Worm (Caenorhabditis elegans): ENCODE results near the gene Y60A3A.23.

Gene Y60A3A.23

ce11 chrV:20000639-20001038 is 6.9 kb upstream of the Y60A3A.23 start:
- 0 out of 2 replicates have a peak, but pooled peaks have one; percentile 24 for TF ChIP-seq scrt-1 (GFP tag; IDR thresholded peaks at IDR 0.05)
- no peak for TF ChIP-seq ets-7 (tag; optimal IDR thresholded peaks at IDR 0.05)

- no peak for TF ChIP-seq hmbx-1 (tag; optimal IDR thresholded peaks at IDR 0.05)
- TF ChIP-seq scrt-1 (GFP tag; IDR thresholded peaks at IDR 0.05) = 0 out of 2 replicates have a peak, but pooled peaks have one; percentile 41
- TF ChIP-seq ets-7 (tag; optimal IDR thresholded peaks at IDR 0.05) = no peak
- TF ChIP-seq tra-4 (tag; optimal IDR thresholded peaks at IDR 0.05) = no peak
- TF ChIP-seq hnd-1 (tag; optimal IDR thresholded peaks at IDR 0.05) = no peak
- no peak for TF ChIP-seq ceh-36 (tag; optimal IDR thresholded peaks at IDR 0.05)
These were observed 5.4 kb upstream of the Y60A3A.23 start for ce11 chrV:20002194-20002593.

DNA sequence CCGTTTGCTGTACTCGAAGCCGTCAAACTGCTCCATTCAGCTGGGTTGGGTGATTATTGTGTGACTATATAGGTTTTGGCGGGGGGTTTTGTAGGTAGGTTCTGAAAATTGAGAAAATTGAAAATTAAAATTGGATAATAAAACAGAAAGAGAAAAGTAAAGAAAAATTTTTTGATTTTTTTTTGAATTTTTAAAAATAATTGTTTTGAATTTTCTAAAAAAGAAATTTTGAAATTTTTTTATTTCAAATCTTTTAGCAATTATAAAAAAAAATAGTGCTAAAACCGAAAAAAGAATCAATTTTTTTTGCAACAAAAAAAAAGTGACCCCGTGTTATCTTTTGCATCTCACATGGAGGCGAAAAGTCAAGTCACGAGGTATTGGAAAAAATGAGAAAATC is 3.2 kb upstream of the Y60A3A.23 start, which contains the start of gene unc-51:
unc-51 (minus strand) TSS at position 101 of the 400 bp plus-strand sequence.
- TF ChIP-seq hmbx-1 (tag; optimal IDR thresholded peaks at IDR 0.05) (no peak), F13C5.2 (tag; optimal IDR thresholded peaks at IDR 0.05) (no peak), B0310.2 (tag; optimal IDR thresholded peaks at IDR 0.05) (no peak), sea-1 (GFP tag; conservative IDR thresholded peaks at IDR 0.05) (no peak), tbx-11 (GFP tag; IDR thresholded peaks at IDR 0.05) (no peak), ets-7 (tag; optimal IDR thresholded peaks at IDR 0.05) (no peak), pes-1 (GFP tag; IDR thresholded peaks at IDR 0.05) (no peak), ceh-36 (tag; optimal IDR thresholded peaks at IDR 0.05) (no peak), hnd-1 (tag; optimal IDR thresholded peaks at IDR 0.05) (no peak), scrt-1 (GFP tag; IDR thresholded peaks at IDR 0.05) (no peak), ceh-13 (GFP tag; optimal IDR thresholded peaks at IDR 0.05) (no peak), ama-1 (optimal IDR thresholded peaks at IDR 0.05) (no peak), flt-1 (GFP tag; IDR thresholded peaks at IDR 0.05) (no peak), aly-1 (tag; optimal IDR thresholded peaks at IDR 0.05) (no peak), tra-4 (tag; optimal IDR thresholded peaks at IDR 0.05) (no peak), tbx-37 (GFP tag; conservative IDR thresholded peaks at IDR 0.05) (no peak), hmg-4 (GFP tag; optimal IDR thresholded peaks at IDR 0.05) (no peak)

DNA sequence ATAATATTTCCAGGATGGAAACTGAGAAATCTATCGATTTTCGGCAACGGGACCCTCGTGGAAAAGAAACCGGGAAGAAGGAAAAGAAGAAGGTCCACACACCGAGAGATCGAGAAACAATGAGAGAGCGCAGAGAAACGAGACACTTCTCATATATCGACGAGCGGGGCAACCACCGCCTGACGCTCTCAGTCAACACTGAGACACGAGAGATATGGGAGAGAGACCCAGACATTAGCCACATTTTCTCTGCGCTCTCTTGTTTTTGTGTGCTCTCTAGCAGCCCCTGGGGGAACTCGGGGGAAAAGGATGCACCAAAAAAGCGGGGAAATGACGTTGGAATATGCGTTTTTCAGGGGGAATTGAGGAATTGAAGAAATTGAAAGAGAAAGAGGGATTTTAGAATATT is 1.8 kb upstream of the Y60A3A.23 start:
- TF ChIP-seq tra-4 (tag; optimal IDR thresholded peaks at IDR 0.05) (no peak), scrt-1 (GFP tag; IDR thresholded peaks at IDR 0.05) (no peak), B0310.2 (tag; optimal IDR thresholded peaks at IDR 0.05) (no peak), F13C5.2 (tag; optimal IDR thresholded peaks at IDR 0.05) (peak; percentile 52), hmbx-1 (tag; optimal IDR thresholded peaks at IDR 0.05) (no peak), ceh-13 (GFP tag; optimal IDR thresholded peaks at IDR 0.05) (no peak), tbx-11 (GFP tag; IDR thresholded peaks at IDR 0.05) (no peak), hmg-4 (GFP tag; optimal IDR thresholded peaks at IDR 0.05) (peak; percentile 61), ceh-36 (tag; optimal IDR thresholded peaks at IDR 0.05) (no peak), aly-1 (tag; optimal IDR thresholded peaks at IDR 0.05) (no peak)

ce11 chrV:20011199-20011598 is 3.6 kb downstream of the Y60A3A.23 start:
- TF ChIP-seq ets-7 (tag; optimal IDR thresholded peaks at IDR 0.05) = no peak
- no peak for TF ChIP-seq B0310.2 (tag; optimal IDR thresholded peaks at IDR 0.05)
- no peak for TF ChIP-seq ceh-36 (tag; optimal IDR thresholded peaks at IDR 0.05)
- TF ChIP-seq hmg-4 (GFP tag; optimal IDR thresholded peaks at IDR 0.05) = no peak
- no peak for TF ChIP-seq scrt-1 (GFP tag; IDR thresholded peaks at IDR 0.05)
- no peak for TF ChIP-seq hnd-1 (tag; optimal IDR thresholded peaks at IDR 0.05)
- no peak for TF ChIP-seq aly-1 (tag; optimal IDR thresholded peaks at IDR 0.05)
- no peak for TF ChIP-seq tbx-11 (GFP tag; IDR thresholded peaks at IDR 0.05)
- TF ChIP-seq ama-1 (optimal IDR thresholded peaks at IDR 0.05) = no peak
- no peak for TF ChIP-seq tbx-37 (GFP tag; conservative IDR thresholded peaks at IDR 0.05)
- TF ChIP-seq tra-4 (tag; optimal IDR thresholded peaks at IDR 0.05) = no peak
- TF ChIP-seq ceh-13 (GFP tag; optimal IDR thresholded peaks at IDR 0.05) = no peak
- no peak for TF ChIP-seq F13C5.2 (tag; optimal IDR thresholded peaks at IDR 0.05)

- TF ChIP-seq tra-4 (tag; optimal IDR thresholded peaks at IDR 0.05) = no peak
- TF ChIP-seq hmg-4 (GFP tag; optimal IDR thresholded peaks at IDR 0.05) = no peak
- no peak for TF ChIP-seq flt-1 (GFP tag; IDR thresholded peaks at IDR 0.05)
- no peak for TF ChIP-seq tbx-37 (GFP tag; conservative IDR thresholded peaks at IDR 0.05)
- TF ChIP-seq ets-7 (tag; optimal IDR thresholded peaks at IDR 0.05) = no peak
- no peak for TF ChIP-seq B0310.2 (tag; optimal IDR thresholded peaks at IDR 0.05)
- no peak for TF ChIP-seq pes-1 (GFP tag; IDR thresholded peaks at IDR 0.05)
- TF ChIP-seq ceh-36 (tag; optimal IDR thresholded peaks at IDR 0.05) = no peak
These were observed 4.1 kb downstream of the Y60A3A.23 start, which contains the start of gene Y60A3A.21 for ce11 chrV:20011654-20012053. Y60A3A.21 (plus strand) TSS chrV:20011954.

- TF ChIP-seq aly-1 (tag; optimal IDR thresholded peaks at IDR 0.05) (no peak), hmg-4 (GFP tag; optimal IDR thresholded peaks at IDR 0.05) (no peak), ceh-13 (GFP tag; optimal IDR thresholded peaks at IDR 0.05) (no peak), tbx-37 (GFP tag; conservative IDR thresholded peaks at IDR 0.05) (no peak), sea-1 (GFP tag; conservative IDR thresholded peaks at IDR 0.05) (no peak), tra-4 (tag; optimal IDR thresholded peaks at IDR 0.05) (no peak), ceh-36 (tag; optimal IDR thresholded peaks at IDR 0.05) (no peak), hnd-1 (tag; optimal IDR thresholded peaks at IDR 0.05) (no peak), F13C5.2 (tag; optimal IDR thresholded peaks at IDR 0.05) (no peak), hmbx-1 (tag; optimal IDR thresholded peaks at IDR 0.05) (no peak), ama-1 (optimal IDR thresholded peaks at IDR 0.05) (no peak), B0310.2 (tag; optimal IDR thresholded peaks at IDR 0.05) (no peak), flt-1 (GFP tag; IDR thresholded peaks at IDR 0.05) (no peak), ets-7 (tag; optimal IDR thresholded peaks at IDR 0.05) (no peak), pes-1 (GFP tag; IDR thresholded peaks at IDR 0.05) (no peak), scrt-1 (GFP tag; IDR thresholded peaks at IDR 0.05) (no peak), tbx-11 (GFP tag; IDR thresholded peaks at IDR 0.05) (no peak)
These were observed 13.8 kb downstream of the Y60A3A.23 start for ce11 chrV:20021347-20021746.

DNA sequence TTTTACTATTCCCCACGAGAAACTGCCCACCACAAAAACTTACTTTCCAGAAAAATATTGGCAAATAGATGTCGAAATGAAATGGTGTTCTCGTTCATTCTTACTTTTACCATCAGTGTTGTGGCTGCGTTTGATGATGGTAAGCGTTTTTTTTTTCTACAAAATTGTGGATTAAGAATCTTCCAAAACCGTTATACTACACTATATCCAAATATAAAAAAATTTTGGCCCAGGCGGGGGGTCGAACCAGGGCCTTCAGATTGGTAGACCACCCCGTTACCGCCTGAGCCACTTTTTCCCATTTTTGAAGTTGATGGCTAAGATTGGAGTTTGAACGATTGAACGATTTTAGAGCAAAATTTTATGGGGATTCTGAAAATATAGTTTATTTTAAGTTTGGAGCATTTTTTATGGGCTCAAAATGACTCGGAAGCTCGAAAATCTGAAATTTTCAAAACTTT is 15.5 kb downstream of the Y60A3A.23 start, which contains the start of gene lgc-55:
lgc-55 (plus strand) TSS at position 51 of the 461 bp plus-strand sequence.
- no peak for TF ChIP-seq tbx-11 (GFP tag; IDR thresholded peaks at IDR 0.05)
- no peak for TF ChIP-seq aly-1 (tag; optimal IDR thresholded peaks at IDR 0.05)
- TF ChIP-seq pes-1 (GFP tag; IDR thresholded peaks at IDR 0.05) = no peak
- no peak for TF ChIP-seq scrt-1 (GFP tag; IDR thresholded peaks at IDR 0.05)
- TF ChIP-seq hmg-4 (GFP tag; optimal IDR thresholded peaks at IDR 0.05) = no peak
- no peak for TF ChIP-seq hnd-1 (tag; optimal IDR thresholded peaks at IDR 0.05)
- no peak for TF ChIP-seq tbx-37 (GFP tag; conservative IDR thresholded peaks at IDR 0.05)
- no peak for TF ChIP-seq F13C5.2 (tag; optimal IDR thresholded peaks at IDR 0.05)
- no peak for TF ChIP-seq ama-1 (optimal IDR thresholded peaks at IDR 0.05)
- no peak for TF ChIP-seq ets-7 (tag; optimal IDR thresholded peaks at IDR 0.05)
- no peak for TF ChIP-seq sea-1 (GFP tag; conservative IDR thresholded peaks at IDR 0.05)
- TF ChIP-seq B0310.2 (tag; optimal IDR thresholded peaks at IDR 0.05) = no peak

All from whole organism, early embryonic.